Worm (Caenorhabditis elegans): Measurements from ENCODE around the gene C46C2.7.

DNA sequence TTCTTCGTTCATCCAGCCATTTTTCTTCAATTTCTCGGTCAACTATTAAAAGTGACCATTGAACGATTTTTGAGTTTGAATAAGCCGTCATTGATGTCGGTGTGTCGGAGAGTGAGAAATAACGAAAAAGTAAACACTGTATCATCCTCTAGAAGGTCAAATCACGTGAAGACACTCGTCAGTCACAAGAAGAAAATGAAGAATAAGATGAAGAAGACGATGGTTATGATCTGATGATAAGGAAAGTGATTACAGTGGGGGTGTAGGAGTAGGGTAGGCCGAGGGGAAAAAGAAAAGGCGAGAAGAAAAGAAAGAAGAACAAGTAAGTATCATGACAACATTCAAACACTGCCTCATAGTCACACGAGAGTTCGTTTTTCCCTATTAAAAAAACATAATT, 3.5 kb downstream of the C46C2.7 start:
- TF ChIP-seq ztf-29 (GFP tag; IDR thresholded peaks at IDR 0.05), result no peak
- TF ChIP-seq klf-2 (GFP tag; conservative IDR thresholded peaks at IDR 0.05), result no peak
- TF ChIP-seq ref-1 (GFP tag; conservative IDR thresholded peaks at IDR 0.05), result no peak
- no peak for TF ChIP-seq med-1 (GFP tag; optimal IDR thresholded peaks at IDR 0.05; ENCODE audit: insufficient read depth)
- TF ChIP-seq cog-1 (tag; optimal IDR thresholded peaks at IDR 0.05), result no peak
- no peak for TF ChIP-seq T22C8.4 (GFP tag; IDR thresholded peaks at IDR 0.05)
- no peak for TF ChIP-seq flt-1 (GFP tag; IDR thresholded peaks at IDR 0.05)
- no peak for TF ChIP-seq ztf-23 (GFP tag; IDR thresholded peaks at IDR 0.05)
- no peak for TF ChIP-seq tab-1 (GFP tag; IDR thresholded peaks at IDR 0.05)

All from whole organism, midembryonic.